Worm (Caenorhabditis elegans) whole organism, L1 larva: ENCODE measurements around the gene tpp-2.

ENCODE experiments used
- F16B12.6 ChIP-seq: fragments of 150-350 bp; optimal IDR thresholded peaks from 2 replicates; lab custom pipeline; 2014; ENCODE audit warnings: missing biosample characterization, missing genetic modification characterization
- jun-1 ChIP-seq: fragments of 150-350 bp; optimal IDR thresholded peaks from 2 replicates; lab custom pipeline; 2014; ENCODE audit warnings: missing biosample characterization, missing genetic modification reagents, missing genetic modification characterization
- lin-39 ChIP-seq: fragments of 150-350 bp; optimal IDR thresholded peaks from 2 replicates; lab custom pipeline; 2014; ENCODE audit warnings: missing biosample characterization, missing genetic modification reagents, missing genetic modification characterization
- mep-1 ChIP-seq: fragments of 150-350 bp; optimal IDR thresholded peaks from 2 replicates; lab custom pipeline; 2014; ENCODE audit warnings: missing biosample characterization, missing genetic modification characterization
- nhr-11 ChIP-seq: fragments of 150-350 bp; optimal IDR thresholded peaks from 2 replicates; lab custom pipeline; 2014; ENCODE audit warnings: missing biosample characterization, missing genetic modification characterization
- nhr-28 ChIP-seq: fragments of 150-350 bp; optimal IDR thresholded peaks from 2 replicates; lab custom pipeline; 2014; ENCODE audit warnings: missing biosample characterization, missing genetic modification characterization
- nhr-77 ChIP-seq: fragments of 150-350 bp; optimal IDR thresholded peaks from 2 replicates; lab custom pipeline; 2014; ENCODE audit warnings: missing biosample characterization, missing genetic modification characterization
- snpc-4 ChIP-seq: fragments of 150-350 bp; optimal IDR thresholded peaks from 2 replicates; lab custom pipeline; 2014; ENCODE audit warnings: missing biosample characterization, missing genetic modification characterization
- snu-23 ChIP-seq: sonication (generic microtip); optimal IDR thresholded peaks from 2 replicates; lab custom pipeline; 2016; ENCODE audit warnings: missing genetic modification characterization, missing compliant biosample characterization
- unc-62 ChIP-seq: fragments of 150-350 bp; optimal IDR thresholded peaks from 2 replicates; lab custom pipeline; 2014; ENCODE audit warnings: missing biosample characterization, missing genetic modification reagents, missing genetic modification characterization

- no peak for TF ChIP-seq F16B12.6 (tag; lab: Kevin White, UChicago)
- no peak for TF ChIP-seq mep-1
- TF ChIP-seq snpc-4 (tag; lab: Kevin White, UChicago), result no peak
- no peak for TF ChIP-seq nhr-11
- no peak for TF ChIP-seq snu-23 (GFP tag; lab: Kevin White, UChicago)
- TF ChIP-seq nhr-28, result no peak
- TF ChIP-seq nhr-77 (tag; lab: Kevin White, UChicago), result no peak
- TF ChIP-seq lin-39 (tag; lab: Kevin White, UChicago), result no peak
- TF ChIP-seq jun-1 (tag; lab: Kevin White, UChicago), result no peak
- TF ChIP-seq unc-62 (GFP tag; lab: Kevin White, UChicago), result no peak
Measured at ce11 chrII:6139484-6139883, 42.1 kb upstream of the tpp-2 start.
